Worm (Caenorhabditis elegans) whole organism, L2 larva: ENCODE measurements around the gene serp-1.2.

Source experiments
- R02D3.7 ChIP-seq: fragments of 150-350 bp; optimal IDR thresholded peaks from 2 replicates; lab custom pipeline; 2014; ENCODE audit warnings: missing biosample characterization, missing genetic modification characterization
- Y55F3AM.14 ChIP-seq: fragments of 200-800 bp; sonication (Bioruptor generic); optimal IDR thresholded peaks from 2 replicates; lab custom pipeline; 2018; ENCODE audit warnings: mild to moderate bottlenecking, missing genetic modification characterization, missing compliant biosample characterization
- ZK546.5 ChIP-seq: sonication (generic microtip); optimal IDR thresholded peaks from 2 replicates; lab custom pipeline; 2017; ENCODE audit warnings: missing biosample characterization, missing genetic modification characterization
- alr-1 ChIP-seq: fragments of 150-350 bp; optimal IDR thresholded peaks from 2 replicates; lab custom pipeline; 2014; ENCODE audit warnings: missing biosample characterization, missing genetic modification characterization
- aly-2 ChIP-seq: fragments of 150-350 bp; optimal IDR thresholded peaks from 2 replicates; lab custom pipeline; 2014; ENCODE audit warnings: missing biosample characterization, missing genetic modification characterization
- blmp-1 ChIP-seq: sonication (generic microtip); optimal IDR thresholded peaks from 2 replicates; lab custom pipeline; 2017; ENCODE audit warnings: missing genetic modification characterization, mild to moderate bottlenecking, missing compliant biosample characterization, antibody characterized with exemption, moderate library complexity; ENCODE audit not compliant: insufficient read depth
- ceh-82 ChIP-seq: fragments of 150-350 bp; optimal IDR thresholded peaks from 2 replicates; lab custom pipeline; 2014; ENCODE audit warnings: missing biosample characterization, missing genetic modification characterization
- elt-1 ChIP-seq: fragments of 150-350 bp; optimal IDR thresholded peaks from 2 replicates; lab custom pipeline; 2014; ENCODE audit warnings: missing biosample characterization, missing genetic modification characterization
- fos-1 ChIP-seq: fragments of 150-350 bp; optimal IDR thresholded peaks from 2 replicates; lab custom pipeline; 2014; ENCODE audit warnings: missing biosample characterization, missing genetic modification characterization
- gmeb-1 ChIP-seq: fragments of 150-350 bp; optimal IDR thresholded peaks from 2 replicates; lab custom pipeline; 2014; ENCODE audit warnings: missing biosample characterization, missing genetic modification characterization
- lin-13 ChIP-seq: fragments of 150-350 bp; optimal IDR thresholded peaks from 2 replicates; lab custom pipeline; 2014; ENCODE audit warnings: missing biosample characterization, missing genetic modification reagents, missing genetic modification characterization
- lin-39 ChIP-seq: fragments of 150-350 bp; optimal IDR thresholded peaks from 2 replicates; lab custom pipeline; 2014; ENCODE audit warnings: missing biosample characterization, missing genetic modification reagents, missing genetic modification characterization
- lsy-2 ChIP-seq, 2 experiments: fragments of 150-350 bp in 1 of 2; sonication (generic microtip) in 1 of 2; optimal IDR thresholded peaks; 2 replicates each; lab custom pipeline; 2014 to 2017; ENCODE audit warnings: missing biosample characterization in 2 of 2, missing genetic modification characterization in 2 of 2
- mbf-1 ChIP-seq: sonication (generic microtip); optimal IDR thresholded peaks from 2 replicates; lab custom pipeline; 2017; ENCODE audit warnings: missing biosample characterization, missing genetic modification characterization
- mdl-1 ChIP-seq, 2 experiments: fragments of 150-350 bp in 1 of 2; sonication (generic microtip) in 1 of 2; optimal IDR thresholded peaks; 2 replicates each; lab custom pipeline; 2017; ENCODE audit warnings: missing biosample characterization in 2 of 2, missing genetic modification characterization in 2 of 2
- nhr-10 ChIP-seq: sonication (generic microtip); optimal IDR thresholded peaks from 2 replicates; lab custom pipeline; 2017; ENCODE audit warnings: missing biosample characterization, missing genetic modification characterization
- nhr-11 ChIP-seq: fragments of 150-350 bp; optimal IDR thresholded peaks from 2 replicates; lab custom pipeline; 2014; ENCODE audit warnings: missing biosample characterization, missing genetic modification characterization
- nhr-12 ChIP-seq: fragments of 150-350 bp; optimal IDR thresholded peaks from 2 replicates; lab custom pipeline; 2014; ENCODE audit warnings: missing biosample characterization, missing genetic modification characterization
- nhr-129 ChIP-seq: fragments of 150-350 bp; optimal IDR thresholded peaks from 2 replicates; lab custom pipeline; 2014; ENCODE audit warnings: missing biosample characterization, missing genetic modification characterization
- nhr-21 ChIP-seq: fragments of 150-350 bp; optimal IDR thresholded peaks from 2 replicates; lab custom pipeline; 2014; ENCODE audit warnings: missing biosample characterization, missing genetic modification characterization
- nhr-23 ChIP-seq: fragments of 150-350 bp; optimal IDR thresholded peaks from 2 replicates; lab custom pipeline; 2014; ENCODE audit warnings: missing biosample characterization, missing genetic modification reagents, missing genetic modification characterization
- nhr-25 ChIP-seq: fragments of 150-350 bp; sonication (generic microtip); optimal IDR thresholded peaks from 3 replicates; lab custom pipeline; 2014; ENCODE audit warnings: missing biosample characterization, missing genetic modification characterization
- nhr-6 ChIP-seq: fragments of 150-350 bp; optimal IDR thresholded peaks from 2 replicates; lab custom pipeline; 2014; ENCODE audit warnings: missing biosample characterization, missing genetic modification characterization
- nhr-77 ChIP-seq: fragments of 150-350 bp; optimal IDR thresholded peaks from 2 replicates; lab custom pipeline; 2014; ENCODE audit warnings: missing biosample characterization, missing genetic modification characterization
- sem-4 ChIP-seq: fragments of 150-350 bp; optimal IDR thresholded peaks from 2 replicates; lab custom pipeline; 2014; ENCODE audit warnings: missing biosample characterization, missing genetic modification reagents, missing genetic modification characterization
- sma-9 ChIP-seq, 2 experiments: fragments of 150-350 bp in 1 of 2; sonication (generic microtip) in 1 of 2; optimal IDR thresholded peaks; 2 replicates each; lab custom pipeline; 2014 to 2016; ENCODE audit warnings: missing genetic modification characterization in 2 of 2, mild to moderate bottlenecking in 1 of 2, missing biosample characterization in 1 of 2, missing compliant biosample characterization in 1 of 2, missing genetic modification reagents in 1 of 2, moderate library complexity in 1 of 2
- snpc-4 ChIP-seq: fragments of 150-350 bp; optimal IDR thresholded peaks from 2 replicates; lab custom pipeline; 2014; ENCODE audit warnings: missing biosample characterization, missing genetic modification characterization
- unc-39 ChIP-seq: fragments of 150-350 bp; optimal IDR thresholded peaks from 2 replicates; lab custom pipeline; 2014; ENCODE audit warnings: missing biosample characterization, missing genetic modification characterization
- unc-55 ChIP-seq: fragments of 150-350 bp; sonication (generic microtip); optimal IDR thresholded peaks from 3 replicates; lab custom pipeline; 2014; ENCODE audit warnings: missing biosample characterization, missing genetic modification reagents, missing genetic modification characterization
- unc-62 ChIP-seq: fragments of 150-350 bp; optimal IDR thresholded peaks from 2 replicates; lab custom pipeline; 2014; ENCODE audit warnings: missing biosample characterization, missing genetic modification reagents, missing genetic modification characterization
- ztf-1 ChIP-seq: fragments of 200-800 bp; sonication (Bioruptor generic); conservative IDR thresholded peaks from 2 replicates; pipeline ENCODE4 v1.3.6; 2022; ENCODE audit warnings: missing genetic modification characterization, missing compliant biosample characterization

The serp-1.2 gene

DNA sequence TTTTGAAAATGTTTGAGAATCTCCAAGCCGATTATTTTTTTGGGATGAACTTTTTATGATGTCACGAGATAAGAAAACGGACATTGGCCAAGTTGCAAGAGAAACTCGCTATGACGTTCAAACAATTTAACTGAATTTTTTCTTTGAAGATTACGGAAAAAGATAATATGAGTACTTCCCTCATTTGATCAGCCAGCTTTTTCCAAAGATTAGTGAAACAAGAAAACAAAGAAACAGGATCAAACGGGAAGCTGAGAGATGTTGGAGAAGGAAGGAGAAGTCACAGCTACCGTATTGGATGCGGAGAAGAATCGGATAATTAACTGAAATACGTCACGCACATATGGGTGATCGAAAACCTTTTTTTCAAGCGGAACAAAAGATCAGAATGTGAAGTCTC lies 28.7 kb downstream of the serp-1.2 start:
- no peak for TF ChIP-seq ZK546.5
- peak in 1 of 2 experiments; percentile 0 for TF ChIP-seq lsy-2 (tag; optimal IDR thresholded peaks at IDR 0.05; lab: Kevin White, UChicago)
- no peak for TF ChIP-seq lin-39 (tag; lab: Kevin White, UChicago)
- TF ChIP-seq nhr-21 (tag; lab: Kevin White, UChicago), result peak; percentile 51
- TF ChIP-seq, all 48 proteins: peak for 2

DNA sequence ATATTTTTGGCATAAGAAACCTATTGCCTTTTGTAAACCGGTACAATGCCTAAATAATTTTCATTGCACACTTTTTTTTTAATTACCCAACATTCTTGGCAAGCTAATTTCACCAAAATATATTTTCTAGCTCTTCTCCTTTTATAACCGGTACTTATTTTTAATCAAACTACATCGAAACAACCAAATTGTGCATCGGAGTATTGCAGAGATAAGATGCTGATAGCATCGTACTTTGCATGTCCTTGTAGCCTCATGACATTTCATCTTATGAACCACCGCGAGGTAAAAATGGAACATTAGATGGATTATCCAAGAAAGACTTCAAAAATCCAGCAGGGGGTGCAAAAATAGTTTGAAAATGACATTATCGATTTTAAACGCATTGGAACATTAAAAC lies 29.7 kb downstream of the serp-1.2 start:
- TF ChIP-seq fos-1 (tag; lab: Kevin White, UChicago) (peak; percentile 37), nhr-25 (tag; lab: Kevin White, UChicago) (no peak), sma-9 (GFP tag; optimal IDR thresholded peaks at IDR 0.05; lab: Kevin White, UChicago) (peak; percentile 54), sma-9 (tag; optimal IDR thresholded peaks at IDR 0.05; lab: Kevin White, UChicago) (no peak), ceh-82 (tag; lab: Kevin White, UChicago) (no peak), lin-13 (GFP tag; lab: Kevin White, UChicago) (no peak), elt-1 (tag; lab: Kevin White, UChicago) (peak; percentile 89)

DNA sequence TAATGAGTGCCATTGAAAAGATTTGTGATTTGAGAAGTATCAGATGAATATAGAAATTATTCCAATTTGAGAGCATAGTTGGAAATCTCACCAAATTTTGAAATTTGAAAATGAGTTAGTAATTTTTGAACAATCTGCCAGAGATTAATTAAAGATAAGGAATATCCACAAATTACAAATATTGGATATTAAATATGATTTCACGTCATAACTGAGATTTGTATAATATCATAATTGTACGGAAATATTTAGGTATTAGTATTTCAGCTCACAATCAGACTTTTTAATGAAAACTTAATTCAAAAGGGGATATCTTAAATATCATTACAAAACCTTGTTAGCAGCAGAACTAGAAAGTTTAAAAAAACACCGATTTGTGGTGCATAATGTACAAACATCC lies 34.4 kb downstream of the serp-1.2 start, which contains the start of gene K07H8.7:
K07H8.7 (minus strand) TSS at position 101 of the 400 bp plus-strand sequence.
- TF ChIP-seq nhr-6 (tag; lab: Kevin White, UChicago) (no peak), unc-62 (GFP tag; lab: Kevin White, UChicago) (no peak), mbf-1 (tag; lab: Kevin White, UChicago) (no peak), alr-1 (no peak), nhr-11 (tag; lab: Kevin White, UChicago) (no peak), R02D3.7 (tag; lab: Kevin White, UChicago) (no peak), sem-4 (tag; lab: Kevin White, UChicago) (no peak), nhr-21 (tag; lab: Kevin White, UChicago) (no peak)

DNA sequence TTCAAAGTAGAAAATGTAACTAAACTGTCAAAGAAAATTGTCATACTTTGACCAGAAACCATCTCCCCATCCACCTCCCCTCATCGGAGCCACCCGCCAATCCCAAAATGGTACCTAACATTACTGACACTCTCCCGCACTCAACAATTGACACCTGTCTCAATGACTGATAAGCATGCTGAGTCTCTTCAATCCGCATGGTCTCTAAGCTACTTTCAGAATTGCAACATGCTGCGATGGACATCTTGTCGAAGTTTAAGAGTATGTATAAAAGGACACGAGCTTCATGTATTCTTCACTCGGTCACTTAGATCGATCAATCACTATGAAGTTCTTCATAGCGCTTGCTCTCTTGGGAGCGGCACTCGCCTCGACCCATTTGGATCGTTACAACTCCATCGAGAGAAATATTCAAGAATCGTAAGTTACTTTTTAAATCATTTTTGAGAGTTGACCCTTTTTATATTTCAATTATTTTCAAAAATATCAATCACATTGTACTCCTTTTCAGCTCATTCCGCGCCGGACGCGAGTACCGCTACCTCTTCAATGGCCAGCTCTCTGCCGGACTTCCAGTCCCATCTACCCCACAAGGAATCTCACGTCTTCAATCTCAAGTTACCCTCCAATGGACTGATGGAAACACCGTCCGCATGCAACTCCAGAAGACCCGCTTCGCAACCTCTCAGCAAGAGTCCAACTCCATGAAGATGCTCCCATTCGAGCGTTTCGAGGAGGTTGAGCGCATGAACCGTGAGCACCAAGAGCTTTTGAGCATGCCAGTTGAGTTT lies 35.6 kb downstream of the serp-1.2 start, which contains the start of gene vit-6:
vit-6 (plus strand) TSS at position 310 of the 791 bp plus-strand sequence.
- no peak for TF ChIP-seq nhr-11 (tag; lab: Kevin White, UChicago)
- no peak for TF ChIP-seq nhr-77 (tag; lab: Kevin White, UChicago)
- no peak for TF ChIP-seq unc-39 (tag; lab: Kevin White, UChicago)
- no peak for TF ChIP-seq ztf-1 (GFP tag; lab: Robert Waterston, UW)
- TF ChIP-seq Y55F3AM.14 (GFP tag; lab: Kevin White, UChicago), result no peak
- TF ChIP-seq mdl-1 (tag; optimal IDR thresholded peaks at IDR 0.05; lab: Kevin White, UChicago), result no peak
- TF ChIP-seq nhr-23, result no peak
- TF ChIP-seq aly-2 (tag; lab: Kevin White, UChicago), result no peak
- no peak for TF ChIP-seq nhr-129 (tag; lab: Kevin White, UChicago)
- TF ChIP-seq, all 48 proteins: peak for 0

ce11 chrIV:8262671-8263070 lies 37.2 kb downstream of the serp-1.2 start:
- TF ChIP-seq nhr-12 (no peak), snpc-4 (tag; lab: Kevin White, UChicago) (no peak), nhr-21 (tag; lab: Kevin White, UChicago) (no peak), lin-13 (GFP tag; lab: Kevin White, UChicago) (no peak), nhr-10 (tag; lab: Kevin White, UChicago) (no peak), gmeb-1 (no peak), unc-55 (GFP tag; lab: Kevin White, UChicago) (no peak), blmp-1 (tag; lab: Kevin White, UChicago) (no peak)
